Fruit fly (Drosophila melanogaster) whole organism: ENCODE results near the gene lsn.

Source experiments
- CG8478 ChIP-seq: fragments of >200 bp; optimal IDR thresholded peaks from 2 replicates; lab custom pipeline; 2018; ENCODE audit warnings: inconsistent platforms
- Dll ChIP-seq: fragments of >200 bp; optimal IDR thresholded peaks from 2 replicates; lab custom pipeline; 2017
- EcR ChIP-seq, 2 experiments: fragments of >200 bp; optimal IDR thresholded peaks; 2 replicates each; lab custom pipeline; 2017; ENCODE audit warnings: missing biosample characterization in 2 of 2, missing genetic modification characterization in 2 of 2, missing genetic modification reagents in 2 of 2
- pan ChIP-seq: fragments of >200 bp; optimal IDR thresholded peaks from 2 replicates; lab custom pipeline; 2017
- psq ChIP-seq: fragments of >200 bp; optimal IDR thresholded peaks from 2 replicates; lab custom pipeline; 2017
- usp ChIP-seq: fragments of >200 bp; optimal IDR thresholded peaks from 2 replicates; lab custom pipeline; 2017; ENCODE audit warnings: missing biosample characterization, missing genetic modification characterization, mixed read lengths

lsn gene

dm6 chr3R:21895961-21896875 is 31.2 kb downstream of the lsn start:
- no peak for TF ChIP-seq Dll (lab: Kevin White, UChicago)
- peak; percentile 77 to 82 for TF ChIP-seq EcR (GFP tag; optimal IDR thresholded peaks at IDR 0.05; lab: Kevin White, UChicago)

- TF ChIP-seq EcR (GFP tag; optimal IDR thresholded peaks at IDR 0.05; lab: Kevin White, UChicago) (no peak), CG8478 (no peak), pan (no peak), Dll (lab: Kevin White, UChicago) (no peak), psq (lab: Kevin White, UChicago) (no peak), usp (GFP tag; lab: Kevin White, UChicago) (no peak)
These were observed 32.6 kb downstream of the lsn start for dm6 chr3R:21897565-21897964.

- TF ChIP-seq Dll (lab: Kevin White, UChicago) (no peak), usp (GFP tag; lab: Kevin White, UChicago) (no peak), EcR (GFP tag; optimal IDR thresholded peaks at IDR 0.05; lab: Kevin White, UChicago) (peak; percentile 59 to 85), pan (no peak), CG8478 (no peak), psq (lab: Kevin White, UChicago) (no peak)
These were observed 33.8 kb downstream of the lsn start for dm6 chr3R:21898758-21899157.

DNA sequence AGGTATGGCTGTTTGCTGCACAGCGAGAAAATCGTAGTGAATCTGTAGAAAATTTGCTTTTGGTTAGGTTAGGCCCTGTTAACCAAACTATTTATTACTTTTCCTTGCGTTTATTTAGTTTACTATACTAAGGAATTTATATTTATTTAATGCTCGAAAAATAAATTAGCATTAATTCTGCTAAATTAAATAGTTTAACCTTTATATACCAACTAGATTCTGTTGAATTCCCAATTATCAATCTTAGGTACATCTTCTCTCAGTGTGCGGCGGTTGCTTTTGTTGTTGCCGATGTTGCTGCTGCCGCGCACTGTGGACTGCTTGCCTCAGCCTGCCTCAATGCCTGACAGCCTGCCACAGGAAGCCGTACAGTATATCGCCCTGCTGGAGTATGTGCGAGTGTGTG is 34.2 kb downstream of the lsn start:
- no peak for TF ChIP-seq CG8478
- TF ChIP-seq usp (GFP tag; lab: Kevin White, UChicago) = no peak
- no peak for TF ChIP-seq Dll (lab: Kevin White, UChicago)
- TF ChIP-seq pan = no peak
- TF ChIP-seq psq (lab: Kevin White, UChicago) = no peak
- TF ChIP-seq EcR (GFP tag; optimal IDR thresholded peaks at IDR 0.05; lab: Kevin White, UChicago) = no peak

- TF ChIP-seq pan = no peak
- peak; percentile 34 to 77 for TF ChIP-seq EcR (GFP tag; optimal IDR thresholded peaks at IDR 0.05; lab: Kevin White, UChicago)
- no peak for TF ChIP-seq Dll (lab: Kevin White, UChicago)
These were observed 39.4 kb downstream of the lsn start for dm6 chr3R:21904345-21904744.

dm6 chr3R:21905615-21906014 is 40.6 kb downstream of the lsn start:
- TF ChIP-seq EcR (GFP tag; optimal IDR thresholded peaks at IDR 0.05; lab: Kevin White, UChicago) = no peak
- TF ChIP-seq psq (lab: Kevin White, UChicago) = no peak
- no peak for TF ChIP-seq CG8478
- no peak for TF ChIP-seq pan
- no peak for TF ChIP-seq Dll (lab: Kevin White, UChicago)
- TF ChIP-seq usp (GFP tag; lab: Kevin White, UChicago) = no peak

DNA sequence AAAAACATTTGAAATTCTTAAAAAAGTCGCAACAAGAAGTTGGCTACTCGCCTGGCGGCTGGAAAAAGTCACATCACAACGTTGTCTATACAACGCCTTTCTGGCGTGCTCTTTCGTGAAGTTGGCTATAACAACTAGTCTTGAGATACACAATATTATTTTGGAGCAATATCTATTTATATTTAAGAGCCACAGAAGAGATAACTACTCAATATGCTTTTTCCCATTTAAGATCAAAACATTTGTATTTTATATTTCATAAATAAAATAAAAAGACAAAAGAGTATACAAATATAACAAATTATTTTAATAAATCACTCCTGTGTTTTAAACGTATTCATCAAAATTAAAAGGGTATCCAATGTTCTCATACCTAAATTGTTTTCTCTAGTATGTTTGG is 41.9 kb downstream of the lsn start:
- TF ChIP-seq psq (lab: Kevin White, UChicago) = no peak
- no peak for TF ChIP-seq usp (GFP tag; lab: Kevin White, UChicago)
- TF ChIP-seq pan = no peak
- no peak for TF ChIP-seq Dll (lab: Kevin White, UChicago)
- TF ChIP-seq CG8478 = no peak
- no peak for TF ChIP-seq EcR (GFP tag; optimal IDR thresholded peaks at IDR 0.05; lab: Kevin White, UChicago)

DNA sequence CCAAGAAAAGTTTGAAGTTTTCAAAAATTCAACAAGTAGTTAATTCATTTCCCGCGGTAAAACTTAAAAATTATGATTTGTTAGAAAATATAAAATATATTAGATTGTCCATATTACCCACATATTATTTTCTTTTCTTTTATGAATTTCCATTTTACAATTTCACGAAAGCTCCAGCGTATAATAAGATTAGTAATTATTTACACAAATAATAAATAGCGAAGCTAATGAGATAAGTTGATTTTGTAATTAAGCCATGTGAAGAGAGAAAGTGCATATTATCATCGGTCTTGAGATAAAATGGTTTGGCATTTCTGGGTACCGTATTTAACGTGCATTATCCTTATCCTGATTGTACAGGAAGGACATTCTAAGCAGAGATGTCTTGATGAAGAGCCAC is 46.5 kb downstream of the lsn start, which contains the start of gene Qsox3:
TSS of gene Qsox3 (plus strand) at position 301 of the 400 bp plus-strand sequence.
- no peak for TF ChIP-seq EcR (GFP tag; optimal IDR thresholded peaks at IDR 0.05; lab: Kevin White, UChicago)
- no peak for TF ChIP-seq CG8478
- TF ChIP-seq psq (lab: Kevin White, UChicago) = no peak
- TF ChIP-seq usp (GFP tag; lab: Kevin White, UChicago) = no peak
- no peak for TF ChIP-seq Dll (lab: Kevin White, UChicago)
- TF ChIP-seq pan = no peak

- TF ChIP-seq Dll (lab: Kevin White, UChicago) (no peak), CG8478 (no peak), psq (lab: Kevin White, UChicago) (no peak), pan (no peak), EcR (GFP tag; optimal IDR thresholded peaks at IDR 0.05; lab: Kevin White, UChicago) (no peak), usp (GFP tag; lab: Kevin White, UChicago) (no peak)
These were observed 48.5 kb downstream of the lsn start, which contains the start of gene Qsox2 for dm6 chr3R:21913447-21913846. TSS of gene Qsox2 (plus strand) at chr3R:21913747.
